Fruit fly (Drosophila melanogaster) whole organism, embryonic: ENCODE data around the gene CG4951.

Experiments used
- Atf3 ChIP-seq: fragments of 200-800 bp; sonication (Bioruptor generic); optimal IDR thresholded peaks from 3 replicates; lab custom pipeline; 2016; ENCODE audit warnings: missing biosample characterization, missing genetic modification characterization
- Bdp1 ChIP-seq: fragments of 200-800 bp; sonication (Bioruptor generic); optimal IDR thresholded peaks from 3 replicates; lab custom pipeline; 2016; ENCODE audit warnings: missing biosample characterization, missing genetic modification characterization
- Bteb2 ChIP-seq: fragments of 200-800 bp; sonication (Bioruptor generic); optimal IDR thresholded peaks from 2 replicates; lab custom pipeline; 2016; ENCODE audit warnings: missing biosample characterization, missing genetic modification characterization
- CG10321 ChIP-seq: fragments of 200-800 bp; sonication (Bioruptor generic); IDR thresholded peaks from 2 replicates; pipeline ENCODE4 v1.3.6; 2022; ENCODE audit warnings: missing biosample characterization, missing genetic modification characterization
- CG10431 ChIP-seq: fragments of 200-800 bp; sonication (Bioruptor generic); optimal IDR thresholded peaks from 3 replicates; lab custom pipeline; 2018; ENCODE audit warnings: missing biosample characterization, mild to moderate bottlenecking, missing genetic modification characterization
- CG13296 ChIP-seq: fragments of 200-800 bp; sonication (Bioruptor generic); optimal IDR thresholded peaks from 3 replicates; lab custom pipeline; 2018; ENCODE audit warnings: missing biosample characterization, mild to moderate bottlenecking, missing genetic modification characterization
- CG14710 ChIP-seq: fragments of 200-800 bp; sonication (Bioruptor generic); optimal IDR thresholded peaks from 3 replicates; lab custom pipeline; 2019; ENCODE audit warnings: missing biosample characterization, mild to moderate bottlenecking, missing genetic modification characterization, moderate library complexity
- CG15269 ChIP-seq: fragments of 200-800 bp; sonication (Bioruptor generic); optimal IDR thresholded peaks from 2 replicates; lab custom pipeline; 2018; ENCODE audit warnings: missing biosample characterization, mild to moderate bottlenecking, missing genetic modification characterization, moderate library complexity
- CG16779 ChIP-seq: fragments of 200-800 bp; sonication (Bioruptor generic); IDR thresholded peaks from 2 replicates; pipeline ENCODE4 v1.3.6; 2022; ENCODE audit warnings: missing biosample characterization, missing genetic modification characterization
- CG2712 ChIP-seq: fragments of 200-800 bp; optimal IDR thresholded peaks from 3 replicates; lab custom pipeline; 2019; ENCODE audit warnings: missing biosample characterization, mild to moderate bottlenecking, missing genetic modification characterization, moderate library complexity
- CG30020 ChIP-seq: fragments of 200-800 bp; optimal IDR thresholded peaks from 2 replicates; lab custom pipeline; 2019; ENCODE audit warnings: missing biosample characterization, mild to moderate bottlenecking, missing genetic modification characterization, moderate library complexity
- CG3407 ChIP-seq: fragments of 200-800 bp; sonication (Bioruptor generic); optimal IDR thresholded peaks from 2 replicates; lab custom pipeline; 2018; ENCODE audit warnings: missing biosample characterization, mild to moderate bottlenecking, missing genetic modification characterization
- CG34224 ChIP-seq: fragments of 200-800 bp; sonication (Bioruptor generic); IDR thresholded peaks from 3 replicates; pipeline ENCODE4 v1.3.6; 2022; ENCODE audit warnings: missing biosample characterization, missing genetic modification characterization; ENCODE audit not compliant: partially characterized antibody
- CG3726 ChIP-seq: fragments of 200-800 bp; sonication (Bioruptor generic); IDR thresholded peaks from 3 replicates; pipeline ENCODE4, ENCODE4 v1.3.6; 2022; ENCODE audit warnings: missing biosample characterization, missing genetic modification characterization
- CG6254 ChIP-seq: fragments of 200-800 bp; sonication (Bioruptor generic); optimal IDR thresholded peaks from 3 replicates; lab custom pipeline; 2017; ENCODE audit warnings: mild to moderate bottlenecking, missing biosample characterization, missing genetic modification reagents, missing genetic modification characterization
- CG8924 ChIP-seq: fragments of 200-800 bp; optimal IDR thresholded peaks from 3 replicates; lab custom pipeline; 2019; ENCODE audit warnings: missing biosample characterization, mild to moderate bottlenecking, missing genetic modification characterization, moderate library complexity
- Chrac-16 ChIP-seq: fragments of 200-800 bp; sonication (Bioruptor generic); optimal IDR thresholded peaks from 3 replicates; lab custom pipeline; 2016; ENCODE audit warnings: missing biosample characterization, missing genetic modification characterization
- CrebB ChIP-seq: fragments of 200-800 bp; sonication (Bioruptor generic); optimal IDR thresholded peaks from 3 replicates; lab custom pipeline; 2018; ENCODE audit warnings: missing biosample characterization, mild to moderate bottlenecking, missing genetic modification characterization
- Dbx ChIP-seq: fragments of 200-800 bp; sonication (Bioruptor generic); IDR thresholded peaks from 3 replicates; pipeline ENCODE4 v1.3.6; 2022; ENCODE audit warnings: missing biosample characterization, missing genetic modification characterization
- Doc2 ChIP-seq: fragments of 200-800 bp; sonication (Bioruptor generic); IDR thresholded peaks from 2 replicates; pipeline ENCODE4 v1.3.6; 2022; ENCODE audit warnings: missing biosample characterization, missing genetic modification characterization
- Hey ChIP-seq: fragments of 200-800 bp; sonication (Bioruptor generic); optimal IDR thresholded peaks from 3 replicates; lab custom pipeline; 2018; ENCODE audit warnings: missing biosample characterization, mild to moderate bottlenecking, missing genetic modification characterization
- Hmr ChIP-seq: fragments of 200-800 bp; sonication (Bioruptor generic); optimal IDR thresholded peaks from 3 replicates; lab custom pipeline; 2017; ENCODE audit warnings: mild to moderate bottlenecking, missing biosample characterization, missing genetic modification reagents, missing genetic modification characterization
- Lhr ChIP-seq: fragments of 200-800 bp; sonication (Bioruptor generic); optimal IDR thresholded peaks from 3 replicates; lab custom pipeline; 2017; ENCODE audit warnings: mild to moderate bottlenecking, missing biosample characterization, missing genetic modification reagents, missing genetic modification characterization
- Mes4 ChIP-seq: fragments of 200-800 bp; sonication (Bioruptor generic); optimal IDR thresholded peaks from 2 replicates; lab custom pipeline; 2016; ENCODE audit warnings: missing biosample characterization, missing genetic modification characterization
- Nf-YB ChIP-seq: fragments of 200-800 bp; sonication (Bioruptor generic); optimal IDR thresholded peaks from 3 replicates; lab custom pipeline; 2019; ENCODE audit warnings: missing biosample characterization, mild to moderate bottlenecking, missing genetic modification characterization, moderate library complexity
- Oaz ChIP-seq: fragments of 200-800 bp; sonication (Bioruptor generic); IDR thresholded peaks from 2 replicates; pipeline ENCODE4 v1.3.6; 2022; ENCODE audit warnings: missing biosample characterization, missing genetic modification characterization
- PHDP ChIP-seq: fragments of 200-800 bp; sonication (Bioruptor generic); optimal IDR thresholded peaks from 3 replicates; lab custom pipeline; 2018; ENCODE audit warnings: missing biosample characterization, mild to moderate bottlenecking, missing genetic modification characterization, moderate library complexity
- Rx ChIP-seq: fragments of 200-800 bp; sonication (Bioruptor generic); IDR thresholded peaks from 2 replicates; pipeline ENCODE4 v1.3.6; 2022; ENCODE audit warnings: missing biosample characterization, missing genetic modification characterization
- Ssrp ChIP-seq: fragments of 200-800 bp; sonication (Bioruptor generic); optimal IDR thresholded peaks from 2 replicates; lab custom pipeline; 2018; ENCODE audit warnings: missing biosample characterization, mild to moderate bottlenecking, missing genetic modification characterization, moderate library complexity
- Taf1 ChIP-seq: fragments of 200-800 bp; sonication (Bioruptor generic); IDR thresholded peaks from 2 replicates; pipeline ENCODE4 v1.3.6; 2022; ENCODE audit warnings: missing biosample characterization, missing genetic modification characterization
- ara ChIP-seq: fragments of 200-800 bp; sonication (Bioruptor generic); IDR thresholded peaks from 2 replicates; pipeline ENCODE4 v1.3.6; 2022; ENCODE audit warnings: missing biosample characterization, missing genetic modification characterization
- bowl ChIP-seq: fragments of 200-800 bp; sonication (Bioruptor generic); IDR thresholded peaks from 2 replicates; pipeline ENCODE4 v1.3.6; 2022; ENCODE audit warnings: missing biosample characterization, missing genetic modification characterization
- cas ChIP-seq: fragments of 200-800 bp; sonication (Bioruptor generic); IDR thresholded peaks from 2 replicates; pipeline ENCODE4 v1.3.6; 2022; ENCODE audit warnings: missing biosample characterization, missing genetic modification characterization
- chinmo ChIP-seq: fragments of 200-800 bp; sonication (Bioruptor generic); IDR thresholded peaks from 4 replicates; pipeline ENCODE4 v1.3.6; 2022; ENCODE audit warnings: missing biosample characterization, missing genetic modification characterization; ENCODE audit not compliant: partially characterized antibody
- dimm ChIP-seq: fragments of 200-800 bp; sonication (Bioruptor generic); IDR thresholded peaks from 2 replicates; pipeline ENCODE4 v1.3.6; 2022; ENCODE audit warnings: missing biosample characterization, missing genetic modification characterization
- gfzf ChIP-seq: fragments of 200-800 bp; sonication (Bioruptor generic); optimal IDR thresholded peaks from 2 replicates; lab custom pipeline; 2016; ENCODE audit warnings: missing biosample characterization, mild to moderate bottlenecking, missing genetic modification characterization, moderate library complexity
- gsb-n ChIP-seq: fragments of 200-800 bp; sonication (Bioruptor generic); optimal IDR thresholded peaks from 3 replicates; lab custom pipeline; 2018; ENCODE audit warnings: missing biosample characterization, mild to moderate bottlenecking, missing genetic modification characterization
- h ChIP-seq: fragments of >200 bp; optimal IDR thresholded peaks from 2 replicates; lab custom pipeline; 2017
- ind ChIP-seq: fragments of 200-800 bp; sonication (Bioruptor generic); optimal IDR thresholded peaks from 3 replicates; lab custom pipeline; 2016; ENCODE audit warnings: missing biosample characterization, missing genetic modification characterization
- inv ChIP-seq: fragments of 200-800 bp; sonication (Bioruptor generic); IDR thresholded peaks from 2 replicates; pipeline ENCODE4 v1.3.6; 2022; ENCODE audit warnings: missing biosample characterization, missing genetic modification characterization; ENCODE audit not compliant: partially characterized antibody
- jigr1 ChIP-seq: fragments of 200-800 bp; sonication (Bioruptor generic); IDR thresholded peaks from 3 replicates; pipeline ENCODE4 v1.3.6; 2022; ENCODE audit warnings: missing biosample characterization, missing genetic modification characterization
- pho ChIP-seq: fragments of 200-800 bp; sonication (Bioruptor generic); optimal IDR thresholded peaks from 2 replicates; lab custom pipeline; 2016; ENCODE audit warnings: missing biosample characterization, missing genetic modification characterization
- phol ChIP-seq: fragments of 200-800 bp; sonication (Bioruptor generic); optimal IDR thresholded peaks from 3 replicates; lab custom pipeline; 2018; ENCODE audit warnings: missing biosample characterization, mild to moderate bottlenecking, missing genetic modification characterization, moderate library complexity
- scrt ChIP-seq: fragments of 200-800 bp; sonication (Bioruptor generic); optimal IDR thresholded peaks from 2 replicates; lab custom pipeline; 2018; ENCODE audit warnings: missing biosample characterization, mild to moderate bottlenecking, missing genetic modification characterization, moderate library complexity
- sd ChIP-seq: fragments of 200-800 bp; sonication (Bioruptor generic); optimal IDR thresholded peaks from 3 replicates; lab custom pipeline; 2018; ENCODE audit warnings: missing biosample characterization, mild to moderate bottlenecking, missing genetic modification characterization, moderate library complexity
- tap ChIP-seq: fragments of 200-800 bp; optimal IDR thresholded peaks from 3 replicates; lab custom pipeline; 2019; ENCODE audit warnings: missing biosample characterization, mild to moderate bottlenecking, missing genetic modification characterization, moderate library complexity
- tin ChIP-seq: fragments of 200-800 bp; sonication (Bioruptor generic); optimal IDR thresholded peaks from 3 replicates; lab custom pipeline; 2016; ENCODE audit warnings: missing biosample characterization, missing genetic modification characterization
- tll ChIP-seq, 2 experiments: fragments of 200-800 bp in 1 of 2; fragments of >200 bp in 1 of 2; sonication (Bioruptor generic) in 1 of 2; optimal IDR thresholded peaks; 2 replicates each; lab custom pipeline; 2017 to 2019; ENCODE audit warnings: missing biosample characterization in 2 of 2, missing genetic modification characterization in 2 of 2, mild to moderate bottlenecking in 1 of 2, moderate library complexity in 1 of 2
- ttk ChIP-seq: fragments of 200-800 bp; sonication (Bioruptor generic); IDR thresholded peaks from 2 replicates; pipeline ENCODE4 v2.1.2; 2022; ENCODE audit warnings: missing biosample characterization, missing genetic modification characterization
- tx ChIP-seq: fragments of 200-800 bp; sonication (Bioruptor generic); optimal IDR thresholded peaks from 2 replicates; lab custom pipeline; 2016; ENCODE audit warnings: missing biosample characterization, missing genetic modification characterization
- unc-4 ChIP-seq: fragments of 200-800 bp; sonication (Bioruptor generic); IDR thresholded peaks from 2 replicates; pipeline ENCODE4 v1.3.6; 2022; ENCODE audit warnings: missing biosample characterization, missing genetic modification characterization; ENCODE audit not compliant: partially characterized antibody
- zen ChIP-seq: fragments of 200-800 bp; sonication (Bioruptor generic); optimal IDR thresholded peaks from 3 replicates; lab custom pipeline; 2018; ENCODE audit warnings: missing biosample characterization, mild to moderate bottlenecking, missing genetic modification characterization, moderate library complexity

CG4951 gene

DNA sequence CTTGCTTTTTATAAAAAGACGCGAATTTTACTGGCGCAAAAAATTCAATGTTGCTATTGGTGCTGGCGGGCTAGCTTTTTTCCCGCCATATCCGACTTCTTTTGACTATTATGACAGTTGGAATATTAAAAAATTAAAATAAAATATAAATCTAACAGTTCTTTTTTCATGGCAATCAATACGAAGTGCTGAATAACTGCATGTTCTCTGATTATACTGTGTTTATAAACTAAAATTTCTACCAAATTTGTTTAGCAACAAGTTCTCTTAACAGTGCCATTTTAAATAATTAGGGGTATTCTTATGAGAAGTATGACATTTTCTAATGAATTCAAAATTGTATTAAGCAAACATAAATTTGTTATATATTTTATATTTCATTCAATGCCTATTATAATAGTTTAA, 34.5 kb downstream of the CG4951 start, which contains the start of gene Boh1 (continued):
- peak; percentile 21 for TF ChIP-seq scrt (GFP tag; lab: Kevin White, UChicago)
- no peak for TF ChIP-seq dimm (GFP tag; lab: Robert Waterston, UW)
- TF ChIP-seq CG14710, result peak; percentile 51
- TF ChIP-seq tx, result no peak
- TF ChIP-seq CG8924 (tag; lab: Kevin White, UChicago), result peak; percentile 62
- TF ChIP-seq Ssrp (tag; lab: Kevin White, UChicago), result no peak
- peak; percentile 52 for TF ChIP-seq PHDP (tag; lab: Kevin White, UChicago)
- no peak for TF ChIP-seq Rx
- TF ChIP-seq CG10431, result no peak
- no peak for TF ChIP-seq CG10321 (GFP tag; lab: Robert Waterston, UW)
- no peak for TF ChIP-seq CG6254 (GFP tag; lab: Kevin White, UChicago)
- no peak for TF ChIP-seq Mes4 (GFP tag; lab: Kevin White, UChicago)
- no peak for TF ChIP-seq ara (GFP tag; lab: Robert Waterston, UW)
- no peak for TF ChIP-seq Doc2
- no peak for TF ChIP-seq unc-4 (GFP tag; lab: Robert Waterston, UW)
- no peak for TF ChIP-seq CG3726 (GFP tag; lab: Robert Waterston, UW)
- no peak for TF ChIP-seq CG16779
- peak; percentile 56 for TF ChIP-seq CG13296
- TF ChIP-seq cas (GFP tag; lab: Robert Waterston, UW), result no peak
- no peak for TF ChIP-seq Bdp1 (GFP tag; lab: Kevin White, UChicago)
- no peak for TF ChIP-seq h (lab: Kevin White, UChicago)
- TF ChIP-seq Chrac-16 (GFP tag; lab: Kevin White, UChicago), result no peak
- TF ChIP-seq Hey (tag; lab: Kevin White, UChicago), result no peak
- no peak for TF ChIP-seq inv (GFP tag; lab: Robert Waterston, UW)
- TF ChIP-seq bowl (GFP tag; lab: Robert Waterston, UW), result no peak
- peak; percentile 15 for TF ChIP-seq Nf-YB (GFP tag; lab: Kevin White, UChicago)
- peak; percentile 36 for TF ChIP-seq Hmr (GFP tag; lab: Kevin White, UChicago)
- TF ChIP-seq gsb-n (tag; lab: Kevin White, UChicago), result peak; percentile 53
- TF ChIP-seq ttk (GFP tag; lab: Robert Waterston, UW), result no peak
- peak; percentile 10 for TF ChIP-seq CG3407 (GFP tag; lab: Kevin White, UChicago)
- no peak for TF ChIP-seq CG34224 (GFP tag; lab: Robert Waterston, UW)
- TF ChIP-seq Dbx (GFP tag; lab: Robert Waterston, UW), result no peak
- no peak for TF ChIP-seq Oaz
- no peak for TF ChIP-seq chinmo (GFP tag; lab: Robert Waterston, UW)
- peak; percentile 69 for TF ChIP-seq CG2712
- peak; percentile 3 for TF ChIP-seq zen (tag; lab: Kevin White, UChicago)
- no peak; the same call in 2 of the 3 replicates for TF ChIP-seq jigr1
- no peak for TF ChIP-seq Taf1
- TF ChIP-seq phol (tag; lab: Kevin White, UChicago), result peak; percentile 81
- TF ChIP-seq CrebB (tag; lab: Kevin White, UChicago), result no peak
- no peak for TF ChIP-seq sd
- no peak for TF ChIP-seq gfzf (GFP tag; lab: Kevin White, UChicago)
- TF ChIP-seq tll (GFP tag; optimal IDR thresholded peaks at IDR 0.05; lab: Kevin White, UChicago), result no peak
- TF ChIP-seq CG30020 (tag; lab: Kevin White, UChicago), result peak; percentile 47
- peak; percentile 45 for TF ChIP-seq CG15269 (tag; lab: Kevin White, UChicago)
- peak; percentile 46 for TF ChIP-seq tap (tag; lab: Kevin White, UChicago)
- TF ChIP-seq tin (GFP tag; lab: Kevin White, UChicago), result no peak
- no peak for TF ChIP-seq ind
- no peak for TF ChIP-seq Lhr
- TF ChIP-seq Atf3 (GFP tag; lab: Kevin White, UChicago), result no peak
- no peak for TF ChIP-seq Bteb2
- no peak for TF ChIP-seq pho (GFP tag; lab: Kevin White, UChicago)
